Worm (Caenorhabditis elegans) whole organism, midembryonic: ENCODE data around the gene E01G4.5.

Experiments used
- T22C8.4 ChIP-seq: fragments of 200-800 bp; sonication (Bioruptor generic); IDR thresholded peaks from 2 replicates; pipeline ENCODE4 v1.3.6; 2022; ENCODE audit warnings: missing genetic modification characterization, missing compliant biosample characterization
- cog-1 ChIP-seq: sonication (generic microtip); optimal IDR thresholded peaks from 2 replicates; lab custom pipeline; 2016; ENCODE audit warnings: missing genetic modification characterization, missing compliant biosample characterization
- flt-1 ChIP-seq: fragments of 200-800 bp; sonication (Bioruptor generic); IDR thresholded peaks from 2 replicates; pipeline ENCODE4 v1.3.6; 2022; ENCODE audit warnings: missing genetic modification characterization, missing compliant biosample characterization
- klf-2 ChIP-seq: fragments of 200-800 bp; sonication (Bioruptor generic); conservative IDR thresholded peaks from 2 replicates; pipeline ENCODE4 v1.3.6; 2022; ENCODE audit warnings: missing genetic modification reagents, missing genetic modification characterization, missing compliant biosample characterization
- med-1 ChIP-seq: sonication (generic microtip); optimal IDR thresholded peaks from 2 replicates; lab custom pipeline; 2017; ENCODE audit warnings: missing genetic modification characterization, mild to moderate bottlenecking, missing compliant biosample characterization, antibody characterized with exemption, missing genetic modification reagents; ENCODE audit not compliant: insufficient read depth
- ref-1 ChIP-seq: fragments of 200-800 bp; sonication (Bioruptor generic); conservative IDR thresholded peaks from 2 replicates; pipeline ENCODE4 v1.3.6; 2022; ENCODE audit warnings: missing genetic modification reagents, missing genetic modification characterization, missing compliant biosample characterization
- tab-1 ChIP-seq: fragments of 200-800 bp; sonication (Bioruptor generic); IDR thresholded peaks from 2 replicates; pipeline ENCODE4 v1.3.6; 2022; ENCODE audit warnings: missing genetic modification characterization, missing compliant biosample characterization
- ztf-23 ChIP-seq: fragments of 200-800 bp; sonication (Bioruptor generic); IDR thresholded peaks from 2 replicates; pipeline ENCODE4 v1.3.6; 2022; ENCODE audit warnings: missing genetic modification reagents, missing genetic modification characterization, missing compliant biosample characterization

DNA sequence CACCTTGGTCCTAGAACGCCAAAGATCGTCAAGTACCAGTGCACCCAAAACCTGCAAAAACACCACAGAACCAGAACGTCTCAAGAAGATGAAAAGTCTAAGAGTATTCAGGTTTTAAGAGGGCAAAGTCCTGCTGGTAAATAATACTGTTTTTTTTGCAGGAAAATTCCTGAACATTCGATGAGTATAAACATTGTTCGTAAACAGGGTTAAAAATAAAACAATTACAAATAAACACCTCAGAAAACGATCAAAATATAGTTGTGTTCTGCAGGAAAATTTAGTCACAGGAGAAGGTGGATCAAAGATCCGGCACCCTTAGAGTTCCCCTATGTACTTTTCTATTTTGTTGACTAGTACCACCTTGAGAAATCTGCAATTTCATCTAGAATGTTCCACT, 1.5 kb upstream of the E01G4.5 start:
- TF ChIP-seq ztf-23 (GFP tag; lab: Robert Waterston, UW) (no peak), ref-1 (GFP tag; lab: Robert Waterston, UW) (no peak), flt-1 (no peak), T22C8.4 (no peak), med-1 (GFP tag; lab: Kevin White, UChicago) (no peak), cog-1 (tag; lab: Kevin White, UChicago) (no peak), klf-2 (GFP tag; lab: Robert Waterston, UW) (no peak), tab-1 (GFP tag; lab: Robert Waterston, UW) (no peak)
